Fruit fly (Drosophila melanogaster) whole organism, prepupa: ENCODE results near the gene PQBP1.

Experiments used
- CG10631 ChIP-seq: fragments of 200-800 bp; sonication (Bioruptor generic); optimal IDR thresholded peaks from 2 replicates; lab custom pipeline; 2016; ENCODE audit warnings: missing biosample characterization, missing genetic modification characterization
- CG11762 ChIP-seq: fragments of 200-800 bp; sonication (Bioruptor generic); optimal IDR thresholded peaks from 3 replicates; lab custom pipeline; 2016; ENCODE audit warnings: missing biosample characterization, missing genetic modification characterization; ENCODE audit not compliant: insufficient read depth
- CG11902 ChIP-seq: fragments of 200-800 bp; sonication (Bioruptor generic); optimal IDR thresholded peaks from 3 replicates; lab custom pipeline; 2016; ENCODE audit warnings: missing biosample characterization, missing genetic modification characterization
- CG1621 ChIP-seq: fragments of 200-800 bp; sonication (Bioruptor generic); optimal IDR thresholded peaks from 3 replicates; lab custom pipeline; 2018; ENCODE audit warnings: missing biosample characterization, mild to moderate bottlenecking, missing genetic modification characterization
- CG16779 ChIP-seq: fragments of 200-800 bp; sonication (Bioruptor generic); optimal IDR thresholded peaks from 3 replicates; lab custom pipeline; 2017; ENCODE audit warnings: missing biosample characterization, mild to moderate bottlenecking, missing genetic modification characterization
- CG31627 ChIP-seq: fragments of 200-800 bp; sonication (Bioruptor generic); optimal IDR thresholded peaks from 3 replicates; lab custom pipeline; 2016; ENCODE audit warnings: missing biosample characterization, missing genetic modification characterization
- CG32006 ChIP-seq: fragments of 200-800 bp; sonication (Bioruptor generic); optimal IDR thresholded peaks from 3 replicates; lab custom pipeline; 2017; ENCODE audit warnings: missing biosample characterization, mild to moderate bottlenecking, missing genetic modification characterization
- CG34406 ChIP-seq: fragments of 200-800 bp; sonication (Bioruptor generic); optimal IDR thresholded peaks from 3 replicates; lab custom pipeline; 2016; ENCODE audit warnings: missing biosample characterization, missing genetic modification characterization
- CG3919 ChIP-seq: fragments of 200-800 bp; sonication (Bioruptor generic); optimal IDR thresholded peaks from 3 replicates; lab custom pipeline; 2016; ENCODE audit warnings: missing biosample characterization, missing genetic modification characterization
- CG6276 ChIP-seq: fragments of 200-800 bp; sonication (Bioruptor generic); optimal IDR thresholded peaks from 2 replicates; lab custom pipeline; 2017; ENCODE audit warnings: missing biosample characterization, mild to moderate bottlenecking, missing genetic modification characterization
- CG6792 ChIP-seq: fragments of 200-800 bp; sonication (Bioruptor generic); optimal IDR thresholded peaks from 3 replicates; lab custom pipeline; 2016; ENCODE audit warnings: missing biosample characterization, missing genetic modification characterization
- CG6808 ChIP-seq: fragments of 200-800 bp; sonication (Bioruptor generic); optimal IDR thresholded peaks from 3 replicates; lab custom pipeline; 2017; ENCODE audit warnings: missing biosample characterization, missing genetic modification characterization, mild to moderate bottlenecking, moderate library complexity, missing genetic modification reagents
- CG6854 ChIP-seq: fragments of 200-800 bp; sonication (Bioruptor generic); optimal IDR thresholded peaks from 2 replicates; lab custom pipeline; 2017; ENCODE audit warnings: missing biosample characterization, mild to moderate bottlenecking, missing genetic modification characterization
- CG8119 ChIP-seq: fragments of 200-800 bp; sonication (Bioruptor generic); IDR thresholded peaks from 3 replicates; pipeline ENCODE4 v1.3.6; 2022; ENCODE audit warnings: missing biosample characterization, missing genetic modification characterization
- CG8319 ChIP-seq: fragments of 200-800 bp; sonication (Bioruptor generic); optimal IDR thresholded peaks from 3 replicates; lab custom pipeline; 2016; ENCODE audit warnings: missing biosample characterization, missing genetic modification characterization
- CG8632 ChIP-seq: fragments of 200-800 bp; sonication (Bioruptor generic); optimal IDR thresholded peaks from 3 replicates; lab custom pipeline; 2016; ENCODE audit warnings: missing biosample characterization, missing genetic modification characterization
- CG9139 ChIP-seq: fragments of 200-800 bp; sonication (Bioruptor generic); optimal IDR thresholded peaks from 3 replicates; lab custom pipeline; 2017; ENCODE audit warnings: missing biosample characterization, mild to moderate bottlenecking, missing genetic modification characterization
- Eip75B ChIP-seq: fragments of 200-800 bp; sonication (Bioruptor generic); optimal IDR thresholded peaks from 3 replicates; lab custom pipeline; 2016; ENCODE audit warnings: missing biosample characterization, missing genetic modification characterization
- Eip93F ChIP-seq: fragments of 200-800 bp; sonication (Bioruptor generic); optimal IDR thresholded peaks from 2 replicates; lab custom pipeline; 2016; ENCODE audit warnings: missing biosample characterization, mild to moderate bottlenecking, missing genetic modification characterization
- Lpt ChIP-seq: fragments of 200-800 bp; sonication (Bioruptor generic); optimal IDR thresholded peaks from 3 replicates; lab custom pipeline; 2016; ENCODE audit warnings: missing biosample characterization, missing genetic modification characterization
- Met ChIP-seq: fragments of 200-800 bp; sonication (Bioruptor generic); optimal IDR thresholded peaks from 3 replicates; lab custom pipeline; 2016; ENCODE audit warnings: missing biosample characterization, missing genetic modification characterization
- OdsH ChIP-seq: fragments of 200-800 bp; sonication (Bioruptor generic); optimal IDR thresholded peaks from 3 replicates; lab custom pipeline; 2016; ENCODE audit warnings: missing biosample characterization, missing genetic modification characterization
- Smox ChIP-seq: fragments of 200-800 bp; sonication (Bioruptor generic); optimal IDR thresholded peaks from 3 replicates; lab custom pipeline; 2016; ENCODE audit warnings: missing biosample characterization, missing genetic modification characterization
- Sox102F ChIP-seq: fragments of 200-800 bp; sonication (Bioruptor generic); optimal IDR thresholded peaks from 2 replicates; lab custom pipeline; 2016; ENCODE audit warnings: missing biosample characterization, mild to moderate bottlenecking, missing genetic modification characterization
- Sox15 ChIP-seq: fragments of 200-800 bp; sonication (Bioruptor generic); optimal IDR thresholded peaks from 3 replicates; lab custom pipeline; 2016; ENCODE audit warnings: missing biosample characterization, missing genetic modification characterization
- acj6 ChIP-seq: fragments of 200-800 bp; sonication (Bioruptor generic); optimal IDR thresholded peaks from 3 replicates; lab custom pipeline; 2016; ENCODE audit warnings: missing biosample characterization, missing genetic modification characterization
- esn ChIP-seq: fragments of 200-800 bp; sonication (Bioruptor generic); optimal IDR thresholded peaks from 2 replicates; lab custom pipeline; 2016; ENCODE audit warnings: missing biosample characterization, mild to moderate bottlenecking, missing genetic modification characterization, moderate library complexity
- fkh ChIP-seq: fragments of 200-800 bp; sonication (Bioruptor generic); optimal IDR thresholded peaks from 3 replicates; lab custom pipeline; 2017; ENCODE audit warnings: missing biosample characterization, mild to moderate bottlenecking, missing genetic modification characterization, moderate library complexity
- net ChIP-seq: fragments of 200-800 bp; sonication (Bioruptor generic); optimal IDR thresholded peaks from 3 replicates; lab custom pipeline; 2016; ENCODE audit warnings: missing biosample characterization, missing genetic modification characterization
- pdm3 ChIP-seq: fragments of 200-800 bp; sonication (Bioruptor generic); optimal IDR thresholded peaks from 3 replicates; lab custom pipeline; 2016; ENCODE audit warnings: missing biosample characterization, missing genetic modification characterization
- salr ChIP-seq, 2 experiments: fragments of 200-800 bp; sonication (Bioruptor generic); optimal IDR thresholded peaks; 3 replicates each; lab custom pipeline; 2016 to 2018; ENCODE audit warnings: missing biosample characterization in 2 of 2, missing genetic modification characterization in 2 of 2, mild to moderate bottlenecking in 1 of 2
- ss ChIP-seq, 2 experiments: fragments of 200-800 bp; sonication (Bioruptor generic); optimal IDR thresholded peaks; 2 replicates in 1 of 2; 3 replicates in 1 of 2; lab custom pipeline; 2017 to 2018; ENCODE audit warnings: mild to moderate bottlenecking in 2 of 2, missing biosample characterization in 2 of 2, missing genetic modification characterization in 2 of 2, moderate library complexity in 1 of 2
- svp ChIP-seq: fragments of 200-800 bp; sonication (Bioruptor generic); peaks from one replicate; lab custom pipeline; 2016; ENCODE audit warnings: missing biosample characterization, missing genetic modification characterization
- topi ChIP-seq: fragments of 200-800 bp; sonication (Bioruptor generic); optimal IDR thresholded peaks from 3 replicates; lab custom pipeline; 2016; ENCODE audit warnings: missing biosample characterization, missing genetic modification characterization

PQBP1 gene

DNA sequence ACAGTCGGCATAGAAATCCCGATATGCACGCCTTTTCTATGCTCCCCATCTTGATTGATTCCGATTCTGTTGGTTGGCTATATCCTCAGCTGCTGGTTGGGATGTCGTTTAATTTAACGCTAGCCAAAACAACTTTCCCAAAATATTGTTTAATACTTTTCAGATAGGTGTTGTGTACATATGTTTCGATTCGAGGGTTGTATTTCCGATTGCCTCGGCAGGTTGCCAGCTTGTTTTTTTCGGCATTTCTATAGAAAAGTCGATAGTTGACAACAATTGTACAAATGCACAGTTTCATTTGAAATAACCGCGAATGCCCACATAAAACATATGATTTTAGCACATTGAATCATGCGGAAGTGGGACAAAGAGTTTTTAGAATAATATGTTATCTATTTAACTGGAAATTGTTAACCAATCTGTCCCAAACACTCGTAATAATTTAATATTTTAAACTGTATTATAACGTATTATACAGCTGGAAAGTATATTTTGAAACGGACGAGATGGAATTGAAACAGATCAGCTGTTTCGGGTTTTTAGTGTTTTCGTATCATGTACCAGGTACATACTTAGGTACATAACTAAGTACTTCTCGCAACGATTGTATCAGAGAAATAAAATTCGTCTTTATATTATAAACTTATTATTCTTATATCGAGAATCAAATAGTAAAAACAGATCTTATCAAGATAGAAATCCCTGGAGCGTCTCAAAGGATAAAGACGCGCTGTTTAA is 11.0 kb upstream of the PQBP1 start, which contains the start of gene CG31109 (continued):
- TF ChIP-seq CG6808 (GFP tag; lab: Kevin White, UChicago), result no peak
- TF ChIP-seq CG32006 (GFP tag; lab: Kevin White, UChicago), result no peak
- TF ChIP-seq Eip75B (GFP tag; lab: Kevin White, UChicago), result no peak
- no peak for TF ChIP-seq OdsH (GFP tag; lab: Kevin White, UChicago)
- TF ChIP-seq Sox15 (GFP tag; lab: Kevin White, UChicago), result no peak
- no peak for TF ChIP-seq CG8319 (GFP tag; lab: Kevin White, UChicago)
- TF ChIP-seq Lpt, result no peak
- no peak for TF ChIP-seq CG11902 (GFP tag; lab: Kevin White, UChicago)
- no peak for TF ChIP-seq Sox102F (GFP tag; lab: Kevin White, UChicago)
- TF ChIP-seq fkh (GFP tag; lab: Kevin White, UChicago), result peak; percentile 85
- TF ChIP-seq Eip93F (GFP tag; lab: Kevin White, UChicago), result peak; percentile 18
- TF ChIP-seq salr (GFP tag; optimal IDR thresholded peaks at IDR 0.05; lab: Kevin White, UChicago), result no peak
- no peak for TF ChIP-seq CG6276 (GFP tag; lab: Kevin White, UChicago)
- no peak for TF ChIP-seq pdm3 (GFP tag; lab: Kevin White, UChicago)
- no peak for TF ChIP-seq CG9139 (GFP tag; lab: Kevin White, UChicago)
- TF ChIP-seq CG31627 (GFP tag; lab: Kevin White, UChicago), result peak; percentile 12
- no peak for TF ChIP-seq CG11762 (GFP tag; lab: Kevin White, UChicago)
- no peak for TF ChIP-seq CG6854 (GFP tag; lab: Kevin White, UChicago)
- TF ChIP-seq acj6 (GFP tag; lab: Kevin White, UChicago), result no peak
- TF ChIP-seq ss (GFP tag; optimal IDR thresholded peaks at IDR 0.05; lab: Kevin White, UChicago), result no peak
- no peak for TF ChIP-seq CG1621 (tag; lab: Kevin White, UChicago)
- no peak for TF ChIP-seq svp

DNA sequence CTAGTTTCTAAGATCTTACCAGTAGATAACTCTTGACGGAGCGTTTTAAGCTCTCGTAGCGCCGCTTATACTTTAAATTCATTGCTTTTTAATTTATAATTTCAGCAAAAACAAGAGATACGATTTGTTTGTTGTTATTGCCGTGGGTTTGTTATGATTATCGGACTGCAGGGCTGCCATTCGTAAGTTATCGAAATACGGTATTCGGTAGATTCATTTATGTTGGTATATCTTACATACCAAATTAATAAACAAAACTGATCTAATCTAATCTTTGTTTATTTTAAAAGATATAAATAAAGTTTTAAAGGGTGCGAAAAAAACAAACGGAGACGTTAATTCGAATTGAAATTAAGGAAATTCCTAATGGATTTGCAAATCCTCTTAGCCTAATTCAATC is 9.6 kb upstream of the PQBP1 start, which contains the start of the genes CG31111 and stac:
CG31111 (minus strand) TSS at position 162 of the 400 bp plus-strand sequence.
stac (plus strand) TSS at position 271 of the 400 bp plus-strand sequence.
- no peak for TF ChIP-seq CG3919 (GFP tag; lab: Kevin White, UChicago)
- no peak for TF ChIP-seq CG6792
- peak; percentile 82 for TF ChIP-seq fkh (GFP tag; lab: Kevin White, UChicago)
- TF ChIP-seq Eip93F (GFP tag; lab: Kevin White, UChicago), result peak; percentile 18

DNA sequence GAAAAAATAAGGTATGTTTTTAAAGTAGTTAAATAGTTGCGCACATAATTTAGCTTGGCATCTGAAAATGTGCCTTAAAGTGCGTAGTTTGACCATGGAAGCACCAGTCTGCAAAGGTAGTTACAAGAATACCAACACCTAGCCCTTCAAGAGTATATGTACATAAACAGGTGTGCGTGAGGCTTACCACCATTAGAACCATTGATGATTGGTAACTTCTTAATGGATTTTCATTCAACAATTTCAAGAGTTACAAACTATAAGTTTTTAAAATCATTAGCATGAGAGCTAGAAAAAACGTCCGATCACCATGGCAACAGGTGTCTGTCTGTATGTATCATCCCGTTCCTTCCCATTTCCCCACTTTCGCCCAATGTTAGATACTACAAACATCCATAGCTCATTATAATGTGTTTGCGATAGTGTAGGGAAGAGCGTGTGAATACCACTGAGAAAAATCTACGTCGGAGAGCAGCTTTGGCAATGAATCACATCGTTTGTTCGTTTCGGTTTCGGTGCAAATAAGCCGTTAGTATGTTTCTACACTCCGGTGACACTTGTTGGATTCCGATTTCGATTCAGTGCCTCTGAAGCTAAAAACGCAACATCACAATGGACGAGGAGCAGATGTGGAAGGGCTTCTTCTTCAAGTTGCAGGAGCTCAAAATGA is 9.0 kb upstream of the PQBP1 start:
- TF ChIP-seq ss (GFP tag; optimal IDR thresholded peaks at IDR 0.05; lab: Kevin White, UChicago) (no peak), CG8632 (GFP tag; lab: Kevin White, UChicago) (no peak), CG11762 (GFP tag; lab: Kevin White, UChicago) (no peak)

DNA sequence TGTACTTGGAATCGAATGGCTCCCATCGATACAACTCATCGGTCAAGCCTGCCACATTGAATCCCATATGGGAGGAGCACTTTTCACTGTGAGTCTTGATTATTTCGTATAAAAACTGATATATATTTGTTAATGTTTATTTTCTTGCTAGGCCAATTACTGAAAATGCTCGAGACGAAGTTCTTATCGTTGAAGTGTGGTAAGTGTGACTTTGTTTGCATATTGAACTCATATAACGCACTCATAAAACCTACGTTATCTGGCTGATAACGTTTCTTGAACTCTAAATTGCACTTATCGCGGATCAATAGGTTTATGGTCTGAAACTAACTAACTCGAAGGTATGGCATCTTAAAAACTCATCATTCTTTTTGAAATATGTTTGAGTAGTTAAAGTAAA is 5.1 kb upstream of the PQBP1 start:
- TF ChIP-seq CG8119 (GFP tag; lab: Robert Waterston, UW), result no peak
- TF ChIP-seq net, result no peak
- no peak for TF ChIP-seq CG3919 (GFP tag; lab: Kevin White, UChicago)
- TF ChIP-seq CG34406, result no peak
- no peak for TF ChIP-seq Smox (GFP tag; lab: Kevin White, UChicago)

DNA sequence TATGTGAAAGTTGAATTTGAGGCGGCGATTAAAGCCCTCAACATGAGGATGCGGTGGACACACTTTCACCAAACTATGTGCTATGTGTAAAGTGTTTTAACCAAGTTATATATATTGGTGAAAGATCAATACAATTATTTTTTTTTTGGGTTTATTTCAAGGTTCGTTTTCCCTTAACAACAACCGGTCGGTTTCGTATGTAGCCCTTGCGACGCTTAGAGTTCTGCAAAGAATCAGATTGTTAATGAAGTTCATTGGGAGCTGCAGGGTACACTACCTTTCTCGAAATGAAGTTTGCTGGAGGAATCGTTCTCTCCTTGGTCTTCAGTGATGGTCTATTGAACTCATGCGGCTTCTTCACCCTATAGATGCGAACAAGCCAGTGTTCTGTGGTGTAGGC is 1.3 kb downstream of the PQBP1 start:
- TF ChIP-seq Sox102F (GFP tag; lab: Kevin White, UChicago) (no peak), CG6808 (GFP tag; lab: Kevin White, UChicago) (no peak), CG6276 (GFP tag; lab: Kevin White, UChicago) (no peak), fkh (GFP tag; lab: Kevin White, UChicago) (no peak), esn (no peak), topi (GFP tag; lab: Kevin White, UChicago) (no peak), CG16779 (tag; lab: Kevin White, UChicago) (no peak), Met (no peak), CG10631 (GFP tag; lab: Kevin White, UChicago) (no peak), salr (GFP tag; optimal IDR thresholded peaks at IDR 0.05; lab: Kevin White, UChicago) (no peak), CG8632 (GFP tag; lab: Kevin White, UChicago) (no peak), CG8119 (GFP tag; lab: Robert Waterston, UW) (no peak)
- TF ChIP-seq, all 60 proteins: peak for 0
